Worm (Caenorhabditis elegans): ENCODE results near the gene fbxa-7.

ce11 chrIII:2272075-2272474 lies 20.8 kb upstream of the fbxa-7 start, which contains the start of gene fbxa-48:
- TF ChIP-seq jun-1 (tag; optimal IDR thresholded peaks at IDR 0.05) (no peak), unc-39 (tag; optimal IDR thresholded peaks at IDR 0.05) (no peak), nhr-237 (tag; optimal IDR thresholded peaks at IDR 0.05) (no peak), attf-4 (tag; optimal IDR thresholded peaks at IDR 0.05) (no peak), ceh-82 (tag; optimal IDR thresholded peaks at IDR 0.05) (no peak), fkh-10 (GFP tag; optimal IDR thresholded peaks at IDR 0.05) (no peak), ZK546.5 (tag; optimal IDR thresholded peaks at IDR 0.05) (no peak)

Measured in whole organism, L4 larva.